Fruit fly (Drosophila melanogaster) whole organism, embryonic: Measurements from ENCODE around the gene CG10803.

ENCODE experiments used
- ATbp ChIP-seq: fragments of 200-800 bp; sonication (Bioruptor generic); optimal IDR thresholded peaks from 2 replicates; lab custom pipeline; 2017; ENCODE audit warnings: missing biosample characterization, mild to moderate bottlenecking, missing genetic modification characterization, missing genetic modification reagents
- CG10979 ChIP-seq: fragments of 200-800 bp; sonication (Bioruptor generic); optimal IDR thresholded peaks from 2 replicates; lab custom pipeline; 2018; ENCODE audit warnings: missing biosample characterization, mild to moderate bottlenecking, missing genetic modification characterization, moderate library complexity
- CG11456 ChIP-seq: fragments of 200-800 bp; sonication (Bioruptor generic); IDR thresholded peaks from 3 replicates; pipeline ENCODE4 v1.3.6; 2022; ENCODE audit warnings: missing biosample characterization, missing genetic modification characterization
- CG12155 ChIP-seq: fragments of 200-800 bp; sonication (Bioruptor generic); optimal IDR thresholded peaks from 3 replicates; lab custom pipeline; 2016; ENCODE audit warnings: missing biosample characterization, missing genetic modification characterization
- CG12219 ChIP-seq: fragments of 200-800 bp; sonication (Bioruptor generic); optimal IDR thresholded peaks from 3 replicates; lab custom pipeline; 2018; ENCODE audit warnings: missing biosample characterization, mild to moderate bottlenecking, missing genetic modification characterization
- CG12659 ChIP-seq: fragments of 200-800 bp; sonication (Bioruptor generic); optimal IDR thresholded peaks from 3 replicates; lab custom pipeline; 2017; ENCODE audit warnings: mild to moderate bottlenecking, missing biosample characterization, missing genetic modification reagents, missing genetic modification characterization
- CG14710 ChIP-seq: fragments of 200-800 bp; sonication (Bioruptor generic); optimal IDR thresholded peaks from 3 replicates; lab custom pipeline; 2019; ENCODE audit warnings: missing biosample characterization, mild to moderate bottlenecking, missing genetic modification characterization, moderate library complexity
- CG14965 ChIP-seq: fragments of 200-800 bp; sonication (Bioruptor generic); optimal IDR thresholded peaks from 2 replicates; lab custom pipeline; 2016; ENCODE audit warnings: missing biosample characterization, missing genetic modification characterization, borderline replicate concordance
- CG15601 ChIP-seq: fragments of 200-800 bp; sonication (Bioruptor generic); optimal IDR thresholded peaks from 3 replicates; lab custom pipeline; 2019; ENCODE audit warnings: missing biosample characterization, mild to moderate bottlenecking, missing genetic modification characterization, moderate library complexity
- CG16779 ChIP-seq: fragments of 200-800 bp; sonication (Bioruptor generic); IDR thresholded peaks from 2 replicates; pipeline ENCODE4 v1.3.6; 2022; ENCODE audit warnings: missing biosample characterization, missing genetic modification characterization
- CG2712 ChIP-seq: fragments of 200-800 bp; optimal IDR thresholded peaks from 3 replicates; lab custom pipeline; 2019; ENCODE audit warnings: missing biosample characterization, mild to moderate bottlenecking, missing genetic modification characterization, moderate library complexity
- CG2875 ChIP-seq: fragments of 200-800 bp; sonication (Bioruptor generic); optimal IDR thresholded peaks from 2 replicates; lab custom pipeline; 2017; ENCODE audit warnings: missing biosample characterization, mild to moderate bottlenecking, missing genetic modification characterization, missing genetic modification reagents
- CG31441 ChIP-seq: fragments of 200-800 bp; sonication (Bioruptor generic); IDR thresholded peaks from 2 replicates; pipeline ENCODE4 v1.3.6; 2022; ENCODE audit warnings: missing biosample characterization, missing genetic modification characterization
- CG3995 ChIP-seq: fragments of 200-800 bp; sonication (Bioruptor generic); optimal IDR thresholded peaks from 3 replicates; lab custom pipeline; 2016; ENCODE audit warnings: missing biosample characterization, missing genetic modification characterization
- CG4424 ChIP-seq: fragments of 200-800 bp; sonication (Bioruptor generic); optimal IDR thresholded peaks from 3 replicates; lab custom pipeline; 2016; ENCODE audit warnings: missing biosample characterization, missing genetic modification characterization
- CG6254 ChIP-seq: fragments of 200-800 bp; sonication (Bioruptor generic); optimal IDR thresholded peaks from 3 replicates; lab custom pipeline; 2017; ENCODE audit warnings: mild to moderate bottlenecking, missing biosample characterization, missing genetic modification reagents, missing genetic modification characterization
- CG7372 ChIP-seq: fragments of 200-800 bp; sonication (Bioruptor generic); IDR thresholded peaks from 2 replicates; pipeline ENCODE4 v1.3.6; 2022; ENCODE audit warnings: missing biosample characterization, missing genetic modification characterization
- CG8765 ChIP-seq: fragments of 200-800 bp; sonication (Bioruptor generic); IDR thresholded peaks from 2 replicates; pipeline ENCODE4 v1.3.6; 2022; ENCODE audit warnings: missing biosample characterization, missing genetic modification characterization
- CG8924 ChIP-seq: fragments of 200-800 bp; optimal IDR thresholded peaks from 3 replicates; lab custom pipeline; 2019; ENCODE audit warnings: missing biosample characterization, mild to moderate bottlenecking, missing genetic modification characterization, moderate library complexity
- CG9932 ChIP-seq: fragments of 200-800 bp; sonication (Bioruptor generic); IDR thresholded peaks from 2 replicates; pipeline ENCODE4 v1.3.6; 2022; ENCODE audit warnings: missing biosample characterization, missing genetic modification characterization
- Camta ChIP-seq: fragments of 200-800 bp; sonication (Bioruptor generic); optimal IDR thresholded peaks from 2 replicates; lab custom pipeline; 2016; ENCODE audit warnings: missing biosample characterization, missing genetic modification characterization
- Dad ChIP-seq: fragments of 200-800 bp; sonication (Bioruptor generic); optimal IDR thresholded peaks from 3 replicates; lab custom pipeline; 2016; ENCODE audit warnings: missing biosample characterization, missing genetic modification characterization
- E2f1 ChIP-seq: fragments of 200-800 bp; sonication (Bioruptor generic); IDR thresholded peaks from 2 replicates; pipeline ENCODE4 v1.3.6; 2022; ENCODE audit warnings: missing biosample characterization, missing genetic modification characterization
- Ets65A ChIP-seq: fragments of 200-800 bp; sonication (Bioruptor generic); peaks from one replicate; lab custom pipeline; 2016; ENCODE audit warnings: missing biosample characterization, missing genetic modification characterization
- Gug ChIP-seq: fragments of 200-800 bp; sonication (Bioruptor generic); IDR thresholded peaks from 4 replicates; pipeline ENCODE4 v1.3.6; 2022; ENCODE audit warnings: missing biosample characterization, missing genetic modification characterization
- HLH3B ChIP-seq: fragments of 200-800 bp; sonication (Bioruptor generic); IDR thresholded peaks from 2 replicates; pipeline ENCODE4 v1.3.6; 2022; ENCODE audit warnings: missing biosample characterization, missing genetic modification characterization
- HmgZ ChIP-seq: fragments of 200-800 bp; sonication (Bioruptor generic); optimal IDR thresholded peaks from 2 replicates; lab custom pipeline; 2018; ENCODE audit warnings: missing biosample characterization, mild to moderate bottlenecking, missing genetic modification characterization
- Hmr ChIP-seq: fragments of 200-800 bp; sonication (Bioruptor generic); optimal IDR thresholded peaks from 3 replicates; lab custom pipeline; 2017; ENCODE audit warnings: mild to moderate bottlenecking, missing biosample characterization, missing genetic modification reagents, missing genetic modification characterization
- Hr51 ChIP-seq, 2 experiments: fragments of 200-800 bp; sonication (Bioruptor generic); optimal IDR thresholded peaks; 2 replicates in 1 of 2; 3 replicates in 1 of 2; lab custom pipeline; 2016 to 2018; ENCODE audit warnings: missing biosample characterization in 2 of 2, missing genetic modification characterization in 2 of 2, mild to moderate bottlenecking in 1 of 2, moderate library complexity in 1 of 2
- Kr ChIP-seq: fragments of 200-800 bp; sonication (Bioruptor generic); optimal IDR thresholded peaks from 2 replicates; lab custom pipeline; 2017; ENCODE audit warnings: missing biosample characterization, mild to moderate bottlenecking, missing genetic modification characterization
- Meics ChIP-seq: fragments of 200-800 bp; sonication (Bioruptor generic); optimal IDR thresholded peaks from 2 replicates; lab custom pipeline; 2017; ENCODE audit warnings: missing biosample characterization, mild to moderate bottlenecking, missing genetic modification characterization
- NfI ChIP-seq: fragments of 200-800 bp; sonication (Bioruptor generic); optimal IDR thresholded peaks from 3 replicates; lab custom pipeline; 2018; ENCODE audit warnings: missing biosample characterization, mild to moderate bottlenecking, missing genetic modification characterization, moderate library complexity
- Ptx1 ChIP-seq: fragments of 200-800 bp; sonication (Bioruptor generic); IDR thresholded peaks from 2 replicates; pipeline ENCODE4 v1.3.6; 2022; ENCODE audit warnings: missing biosample characterization, missing genetic modification characterization
- Six4 ChIP-seq: fragments of 200-800 bp; sonication (Bioruptor generic); optimal IDR thresholded peaks from 2 replicates; lab custom pipeline; 2016; ENCODE audit warnings: missing biosample characterization, missing genetic modification characterization
- Sox102F ChIP-seq: fragments of 200-800 bp; sonication (Bioruptor generic); optimal IDR thresholded peaks from 2 replicates; lab custom pipeline; 2018; ENCODE audit warnings: missing biosample characterization, mild to moderate bottlenecking, missing genetic modification characterization, moderate library complexity
- ap ChIP-seq: fragments of 200-800 bp; sonication (Bioruptor generic); IDR thresholded peaks from 2 replicates; pipeline ENCODE4 v1.3.6; 2022; ENCODE audit warnings: missing biosample characterization, missing genetic modification characterization
- cwo ChIP-seq: fragments of 200-800 bp; sonication (Bioruptor generic); optimal IDR thresholded peaks from 3 replicates; lab custom pipeline; 2017; ENCODE audit warnings: missing biosample characterization, missing genetic modification characterization, mild to moderate bottlenecking, moderate library complexity, missing genetic modification reagents
- dysf ChIP-seq: fragments of 200-800 bp; sonication (Bioruptor generic); IDR thresholded peaks from 3 replicates; pipeline ENCODE4 v1.3.6; 2022; ENCODE audit warnings: missing biosample characterization, missing genetic modification characterization
- exex ChIP-seq: fragments of 200-800 bp; sonication (Bioruptor generic); optimal IDR thresholded peaks from 4 replicates; lab custom pipeline; 2018; ENCODE audit warnings: missing biosample characterization, mild to moderate bottlenecking, missing genetic modification characterization, moderate library complexity
- lbe ChIP-seq: fragments of 200-800 bp; sonication (Bioruptor generic); optimal IDR thresholded peaks from 2 replicates; lab custom pipeline; 2016; ENCODE audit warnings: missing biosample characterization, mild to moderate bottlenecking, missing genetic modification characterization
- lilli ChIP-seq: fragments of 200-800 bp; sonication (Bioruptor generic); optimal IDR thresholded peaks from 3 replicates; lab custom pipeline; 2016; ENCODE audit warnings: missing biosample characterization, missing genetic modification characterization
- lmd ChIP-seq: fragments of 200-800 bp; sonication (Bioruptor generic); IDR thresholded peaks from 2 replicates; pipeline ENCODE4 v1.3.6; 2022; ENCODE audit warnings: missing biosample characterization, missing genetic modification characterization
- peb ChIP-seq: fragments of 200-800 bp; sonication (Bioruptor generic); IDR thresholded peaks from 2 replicates; pipeline ENCODE4 v1.3.6; 2022; ENCODE audit warnings: missing biosample characterization, missing genetic modification characterization
- pho ChIP-seq: fragments of 200-800 bp; sonication (Bioruptor generic); optimal IDR thresholded peaks from 2 replicates; lab custom pipeline; 2016; ENCODE audit warnings: missing biosample characterization, missing genetic modification characterization
- prd ChIP-seq, 3 experiments: fragments of >200 bp in 2 of 3; fragments of 200-800 bp in 1 of 3; sonication (Bioruptor generic) in 1 of 3; optimal IDR thresholded peaks in 2 of 3; IDR thresholded peaks in 1 of 3; 2 replicates in 2 of 3; 3 replicates in 1 of 3; pipeline versions ENCODE4 v1.3.6 to Lab custom; 2017 to 2022; ENCODE audit warnings: missing biosample characterization in 1 of 3, missing genetic modification characterization in 1 of 3
- row ChIP-seq: fragments of 200-800 bp; sonication (Bioruptor generic); IDR thresholded peaks from 3 replicates; pipeline ENCODE4 v1.3.6; 2022; ENCODE audit warnings: missing biosample characterization, missing genetic modification characterization
- sens ChIP-seq: fragments of 200-800 bp; sonication (Bioruptor generic); peaks from one replicate; lab custom pipeline; 2016; ENCODE audit warnings: missing biosample characterization, missing genetic modification characterization
- slbo ChIP-seq: fragments of 200-800 bp; sonication (Bioruptor generic); IDR thresholded peaks from 2 replicates; pipeline ENCODE4 v1.3.6; 2022; ENCODE audit warnings: missing biosample characterization, missing genetic modification characterization
- vvl ChIP-seq: fragments of 200-800 bp; sonication (Bioruptor generic); IDR thresholded peaks from 2 replicates; pipeline ENCODE4 v1.3.6; 2022; ENCODE audit warnings: missing biosample characterization, missing genetic modification characterization
- zfh1 ChIP-seq: fragments of 200-800 bp; sonication (Bioruptor generic); IDR thresholded peaks from 3 replicates; pipeline ENCODE4 v1.3.6; 2022; ENCODE audit warnings: missing biosample characterization, missing genetic modification characterization

Gene CG10803

DNA sequence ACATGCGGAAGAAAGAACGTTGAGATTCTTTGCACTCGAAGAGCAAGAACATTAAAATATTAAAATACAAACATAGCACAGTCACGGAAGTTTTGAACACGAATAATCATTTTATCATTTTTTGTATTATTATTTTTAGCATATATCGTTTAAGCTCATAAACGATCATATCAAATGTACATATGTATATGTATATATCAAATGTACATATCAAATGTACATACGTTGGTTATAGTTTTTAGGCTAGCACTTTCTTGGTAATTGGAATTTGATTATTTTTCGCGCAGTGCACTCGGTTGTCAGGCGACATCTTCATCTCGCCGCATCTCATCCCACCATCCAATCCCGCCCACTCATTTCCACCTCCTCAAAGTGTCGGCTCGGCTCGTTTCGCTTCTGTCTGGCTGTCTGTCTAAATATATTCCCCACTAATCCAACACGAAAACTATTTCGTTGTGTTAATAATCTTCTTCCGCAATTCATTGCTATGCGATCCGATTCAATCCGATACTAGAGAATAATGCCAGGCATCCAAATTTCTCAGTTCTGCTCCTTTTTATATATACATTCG is 29.9 kb upstream of the CG10803 start (continued):
- TF ChIP-seq lmd (peak; percentile 61), row (GFP tag; lab: Robert Waterston, UW) (peak; percentile 48; the same call in 2 of the 3 replicates), Gug (no peak), CG4424 (peak; percentile 4), vvl (GFP tag; lab: Robert Waterston, UW) (0 out of 2 replicates have a peak, but pooled peaks have one; percentile 15), CG8924 (tag; lab: Kevin White, UChicago) (peak; percentile 58), ap (GFP tag; lab: Robert Waterston, UW) (no peak), E2f1 (peak; percentile 47; the same call in 1 of the 2 replicates), Meics (peak; percentile 54), CG8765 (GFP tag; lab: Robert Waterston, UW) (no peak), Kr (GFP tag; lab: Kevin White, UChicago) (no peak), CG15601 (peak; percentile 57), CG14710 (tag; lab: Kevin White, UChicago) (peak; percentile 37), exex (tag; lab: Kevin White, UChicago) (no peak), CG2875 (GFP tag; lab: Kevin White, UChicago) (peak; percentile 28), CG12659 (GFP tag; lab: Kevin White, UChicago) (peak; percentile 33), CG9932 (GFP tag; lab: Robert Waterston, UW) (peak; percentile 31; the same call in 1 of the 2 replicates), Six4 (GFP tag; lab: Kevin White, UChicago) (peak; percentile 32), Dad (GFP tag; lab: Kevin White, UChicago) (no peak), pho (GFP tag; lab: Kevin White, UChicago) (no peak), HmgZ (tag; lab: Kevin White, UChicago) (no peak), Camta (GFP tag; lab: Kevin White, UChicago) (no peak), CG12155 (GFP tag; lab: Kevin White, UChicago) (peak; percentile 17), slbo (no peak), CG3995 (GFP tag; lab: Kevin White, UChicago) (no peak), cwo (GFP tag; lab: Kevin White, UChicago) (peak; percentile 42), sens (peak; percentile 87), ATbp (GFP tag; lab: Kevin White, UChicago) (peak; percentile 48), prd (optimal IDR thresholded peaks at IDR 0.05; lab: Kevin White, UChicago) (no peak), prd (GFP tag; IDR thresholded peaks at IDR 0.05; lab: Robert Waterston, UW) (no peak; the same call in 2 of the 3 replicates), HLH3B (GFP tag; lab: Robert Waterston, UW) (0 out of 2 replicates have a peak, but pooled peaks have one; percentile 19), peb (no peak), CG31441 (GFP tag; lab: Robert Waterston, UW) (peak; percentile 68), lilli (peak; percentile 6), CG11456 (GFP tag; lab: Robert Waterston, UW) (no peak), Hmr (GFP tag; lab: Kevin White, UChicago) (peak; percentile 10), CG2712 (tag; lab: Kevin White, UChicago) (peak; percentile 72), CG7372 (GFP tag; lab: Robert Waterston, UW) (0 out of 2 replicates have a peak, but pooled peaks have one; percentile 35), zfh1 (GFP tag; lab: Robert Waterston, UW) (0 out of 3 replicates have a peak, but pooled peaks have one; percentile 15), Hr51 (GFP tag; optimal IDR thresholded peaks at IDR 0.05; lab: Kevin White, UChicago) (peak in 1 of 2 experiments; percentile 68), CG16779 (GFP tag; lab: Robert Waterston, UW) (no peak), CG14965 (GFP tag; lab: Kevin White, UChicago) (no peak), CG6254 (peak; percentile 12), Ets65A (GFP tag; lab: Kevin White, UChicago) (peak; percentile 78), NfI (GFP tag; lab: Kevin White, UChicago) (peak; percentile 7), Ptx1 (GFP tag; lab: Robert Waterston, UW) (peak; percentile 56), dysf (peak; percentile 63; the same call in 2 of the 3 replicates), CG10979 (peak; percentile 65), CG12219 (peak; percentile 25), Sox102F (GFP tag; lab: Kevin White, UChicago) (peak; percentile 60), lbe (GFP tag; lab: Kevin White, UChicago) (no peak)
